Worm (Caenorhabditis elegans): ENCODE results near the gene sre-34.

Gene sre-34

ce11 chrII:12414805-12415204, 35.1 kb upstream of the sre-34 start, which contains the start of gene Y57A10C.11:
Gene Y57A10C.11 (minus strand): TSS chrII:12414905.
- TF ChIP-seq nhr-47 (tag; optimal IDR thresholded peaks at IDR 0.05) (no peak), ces-1 (GFP tag; optimal IDR thresholded peaks at IDR 0.05) (no peak), nhr-71 (tag; optimal IDR thresholded peaks at IDR 0.05) (no peak), lsy-2 (tag; optimal IDR thresholded peaks at IDR 0.05) (no peak), efl-3 (GFP tag; optimal IDR thresholded peaks at IDR 0.05) (no peak), fkh-4 (tag; optimal IDR thresholded peaks at IDR 0.05; ENCODE audit: borderline replicate concordance) (no peak), zip-4 (GFP tag; optimal IDR thresholded peaks at IDR 0.05) (no peak), blmp-1 (tag; optimal IDR thresholded peaks at IDR 0.05) (no peak), nhr-12 (tag; optimal IDR thresholded peaks at IDR 0.05) (no peak), lin-14 (GFP tag; optimal IDR thresholded peaks at IDR 0.05) (no peak), fkh-10 (GFP tag; optimal IDR thresholded peaks at IDR 0.05) (no peak)

- TF ChIP-seq nhr-12 (tag; optimal IDR thresholded peaks at IDR 0.05) (no peak), swsn-7 (tag; optimal IDR thresholded peaks at IDR 0.05) (no peak), lir-3 (tag; optimal IDR thresholded peaks at IDR 0.05; ENCODE audit: poor library complexity) (no peak), egl-27 (tag; optimal IDR thresholded peaks at IDR 0.05) (no peak)
These were observed 32.4 kb upstream of the sre-34 start, which contains the start of gene sre-27 for ce11 chrII:12417514-12417913. Gene sre-27 (minus strand): TSS chrII:12417614.

- TF ChIP-seq hlh-4 (tag; optimal IDR thresholded peaks at IDR 0.05) (peak; percentile 99), dpl-1 (GFP tag; optimal IDR thresholded peaks at IDR 0.05) (no peak), fkh-8 (tag; optimal IDR thresholded peaks at IDR 0.05) (peak; percentile 68), sptf-1 (tag; optimal IDR thresholded peaks at IDR 0.05) (no peak), nhr-47 (tag; optimal IDR thresholded peaks at IDR 0.05) (peak; percentile 46)
These were observed 32.0 kb upstream of the sre-34 start for ce11 chrII:12417996-12418395.

- no peak for TF ChIP-seq unc-86 (tag; optimal IDR thresholded peaks at IDR 0.05)
- no peak for TF ChIP-seq pqm-1 (tag; optimal IDR thresholded peaks at IDR 0.05)
These were observed 29.5 kb upstream of the sre-34 start, which contains the start of gene sre-26 for ce11 chrII:12420486-12420885. Gene sre-26 (minus strand): TSS chrII:12420586.

ce11 chrII:12425644-12426222, 24.2 kb upstream of the sre-34 start, which contains the start of gene daf-22:
Gene daf-22 (minus strand): TSS chrII:12425694.
- TF ChIP-seq unc-62 (GFP tag; optimal IDR thresholded peaks at IDR 0.05), result no peak
- TF ChIP-seq lin-35 (GFP tag; optimal IDR thresholded peaks at IDR 0.05), result peak in 1 of 2 experiments; percentile 41
- TF ChIP-seq elt-2 (tag; optimal IDR thresholded peaks at IDR 0.05), result peak; percentile 84
- no peak for TF ChIP-seq snpc-4 (tag; optimal IDR thresholded peaks at IDR 0.05)
- no peak for TF ChIP-seq unc-86 (tag; optimal IDR thresholded peaks at IDR 0.05)
- no peak for TF ChIP-seq tlp-1 (tag; optimal IDR thresholded peaks at IDR 0.05)
- TF ChIP-seq nhr-20 (tag; optimal IDR thresholded peaks at IDR 0.05), result peak; percentile 75
- peak in 3 of 6 experiments; percentile 25 to 74 (median 45) for TF ChIP-seq elt-3 (tag; optimal IDR thresholded peaks at IDR 0.05)
- no peak for TF ChIP-seq isw-1 (GFP tag; IDR thresholded peaks at IDR 0.05)
- TF ChIP-seq hlh-4 (tag; optimal IDR thresholded peaks at IDR 0.05), result no peak
- no peak for TF ChIP-seq C16A3.4 (tag; optimal IDR thresholded peaks at IDR 0.05)
- no peak for TF ChIP-seq pqm-1 (tag; optimal IDR thresholded peaks at IDR 0.05)
- TF ChIP-seq alr-1 (tag; optimal IDR thresholded peaks at IDR 0.05; ENCODE audit: borderline replicate concordance), result no peak
- TF ChIP-seq dsc-1 (tag; optimal IDR thresholded peaks at IDR 0.05), result no peak
- TF ChIP-seq pag-3 (tag; optimal IDR thresholded peaks at IDR 0.05; ENCODE audit: borderline replicate concordance, insufficient read depth), result no peak
- no peak for TF ChIP-seq sox-4 (tag; optimal IDR thresholded peaks at IDR 0.05)
- no peak for TF ChIP-seq fkh-10 (GFP tag; optimal IDR thresholded peaks at IDR 0.05)
- TF ChIP-seq nhr-19 (GFP tag; conservative IDR thresholded peaks at IDR 0.05), result no peak
- no peak for TF ChIP-seq aha-1 (tag; optimal IDR thresholded peaks at IDR 0.05)
- TF ChIP-seq lin-39 (tag; optimal IDR thresholded peaks at IDR 0.05), result no peak
- TF ChIP-seq hpl-2 (GFP tag; optimal IDR thresholded peaks at IDR 0.05), result peak; percentile 15
- no peak for TF ChIP-seq unc-98 (GFP tag; IDR thresholded peaks at IDR 0.05)
- no peak for TF ChIP-seq vab-15 (tag; optimal IDR thresholded peaks at IDR 0.05)
- TF ChIP-seq unc-130 (tag; optimal IDR thresholded peaks at IDR 0.05), result no peak
- no peak for TF ChIP-seq irx-1 (tag; optimal IDR thresholded peaks at IDR 0.05)
- TF ChIP-seq snu-23 (GFP tag; optimal IDR thresholded peaks at IDR 0.05), result peak; percentile 3
- TF ChIP-seq fkh-4 (tag; optimal IDR thresholded peaks at IDR 0.05; ENCODE audit: borderline replicate concordance), result no peak
- no peak for TF ChIP-seq aly-2 (tag; optimal IDR thresholded peaks at IDR 0.05)
- TF ChIP-seq lin-14 (GFP tag; optimal IDR thresholded peaks at IDR 0.05), result no peak
- TF ChIP-seq zip-4 (GFP tag; optimal IDR thresholded peaks at IDR 0.05), result no peak

Data from whole organism, L1 larva.